Fruit fly (Drosophila melanogaster): ENCODE measurements around the gene santa-maria.

dm6 chr2L:7419408-7420304 lies 31.4 kb downstream of the santa-maria start:
- TF ChIP-seq CG2120 (GFP tag; optimal IDR thresholded peaks at IDR 0.05) (peak; percentile 68), gem (tag; optimal IDR thresholded peaks at IDR 0.05) (peak; percentile 63)
